Fruit fly (Drosophila melanogaster) whole organism: ENCODE measurements around the gene eIF4E6.
A peak's percentile ranks its signal among the peaks of the same experiment; 100 is the strongest.

Source experiments
- CG8478 ChIP-seq: fragments of >200 bp; optimal IDR thresholded peaks from 2 replicates; lab custom pipeline; 2018; ENCODE audit warnings: inconsistent platforms
- Dll ChIP-seq: fragments of >200 bp; optimal IDR thresholded peaks from 2 replicates; lab custom pipeline; 2017

DNA sequence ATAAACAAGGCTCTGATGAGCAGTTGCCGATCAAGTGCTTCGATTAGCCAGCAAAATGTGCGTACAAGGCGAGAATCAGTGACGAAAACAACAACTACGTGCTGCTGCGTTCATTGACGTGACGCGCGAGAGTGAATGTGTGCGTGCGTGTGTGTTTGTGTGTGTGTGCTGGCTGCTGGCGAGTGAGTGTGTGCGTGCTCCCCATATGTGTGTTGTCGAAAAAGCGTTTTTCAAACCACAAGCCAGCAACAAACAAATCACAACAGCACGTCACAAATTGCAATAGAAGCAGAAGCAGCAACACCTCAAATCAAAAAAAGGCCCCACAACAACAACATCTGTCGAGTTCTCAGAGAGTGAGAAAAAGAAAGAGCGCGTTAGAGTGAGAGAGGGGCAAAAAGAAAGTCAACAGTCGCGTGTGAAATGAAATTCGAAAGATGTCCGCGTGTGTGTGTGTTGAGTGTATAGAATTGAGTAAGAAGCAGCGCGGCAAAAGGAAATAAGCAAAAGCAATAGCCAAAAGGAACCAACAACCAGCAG lies 37.0 kb upstream of the eIF4E6 start:
- TF ChIP-seq Dll (lab: Kevin White, UChicago) (peak; percentile 46), CG8478 (lab: Kevin White, UChicago) (no peak)
